Fruit fly (Drosophila melanogaster): ENCODE data around the gene shep.

Gene shep

dm6 chr3L:5277942-5278341 is at the start of gene shep:
Gene shep (minus strand): TSS chr3L:5277944.
- TF ChIP-seq GATAd (GFP tag; optimal IDR thresholded peaks at IDR 0.05), result no peak
- TF ChIP-seq N (GFP tag; optimal IDR thresholded peaks at IDR 0.05), result no peak
- TF ChIP-seq ey (GFP tag; optimal IDR thresholded peaks at IDR 0.05), result peak; percentile 89
- TF ChIP-seq CG32264 (GFP tag; optimal IDR thresholded peaks at IDR 0.05), result peak; percentile 80
- TF ChIP-seq br (GFP tag; optimal IDR thresholded peaks at IDR 0.05), result peak; percentile 91
- TF ChIP-seq lola (GFP tag; optimal IDR thresholded peaks at IDR 0.05), result no peak
- peak; percentile 49 for TF ChIP-seq dsf (GFP tag; optimal IDR thresholded peaks at IDR 0.05; ENCODE audit: borderline replicate concordance)
- TF ChIP-seq CG9705 (GFP tag; optimal IDR thresholded peaks at IDR 0.05), result peak; percentile 89
- TF ChIP-seq brk (GFP tag; optimal IDR thresholded peaks at IDR 0.05), result peak; percentile 90
- no peak for TF ChIP-seq jim (GFP tag; optimal IDR thresholded peaks at IDR 0.05)
- peak; percentile 73 for TF ChIP-seq sv (GFP tag; optimal IDR thresholded peaks at IDR 0.05)
- TF ChIP-seq Mio (GFP tag; optimal IDR thresholded peaks at IDR 0.05), result peak; percentile 13
- peak; percentile 57 for TF ChIP-seq Dif (GFP tag; optimal IDR thresholded peaks at IDR 0.05; ENCODE audit: partially characterized antibody)
- TF ChIP-seq Myc (optimal IDR thresholded peaks at IDR 0.05), result no peak
- TF ChIP-seq Abd-B (GFP tag; optimal IDR thresholded peaks at IDR 0.05), result no peak
- no peak for TF ChIP-seq Hr78 (GFP tag; optimal IDR thresholded peaks at IDR 0.05)
- peak; percentile 52 for TF ChIP-seq CrebA (GFP tag; optimal IDR thresholded peaks at IDR 0.05; ENCODE audit: borderline replicate concordance)
- TF ChIP-seq Sp1 (GFP tag; optimal IDR thresholded peaks at IDR 0.05), result peak; percentile 92
- peak; percentile 92 for TF ChIP-seq OdsH (GFP tag; optimal IDR thresholded peaks at IDR 0.05)
- TF ChIP-seq psq (GFP tag; optimal IDR thresholded peaks at IDR 0.05), result peak; percentile 81
- peak; percentile 94 for TF ChIP-seq rgr (GFP tag; optimal IDR thresholded peaks at IDR 0.05)
- TF ChIP-seq tai (GFP tag; optimal IDR thresholded peaks at IDR 0.05), result peak; percentile 64
- TF ChIP-seq Hr83 (GFP tag; optimal IDR thresholded peaks at IDR 0.05; ENCODE audit: poor library complexity, severe bottlenecking), result peak; percentile 13
- peak; percentile 32 to 94 for TF ChIP-seq foxo (GFP tag; optimal IDR thresholded peaks at IDR 0.05)
- peak; percentile 91 for TF ChIP-seq woc (GFP tag; optimal IDR thresholded peaks at IDR 0.05)
- peak; percentile 87 for TF ChIP-seq dmrt93B (GFP tag; optimal IDR thresholded peaks at IDR 0.05)
- TF ChIP-seq h (GFP tag; optimal IDR thresholded peaks at IDR 0.05), result peak; percentile 93
- TF ChIP-seq Dfd (GFP tag; optimal IDR thresholded peaks at IDR 0.05), result no peak
- TF ChIP-seq dl (GFP tag; optimal IDR thresholded peaks at IDR 0.05; ENCODE audit: insufficient read depth in 1 of 2, partially characterized antibody in 2 of 2), result peak in 1 of 2 experiments; percentile 18
- TF ChIP-seq HLH106 (tag; optimal IDR thresholded peaks at IDR 0.05), result peak; percentile 93
- TF ChIP-seq fru (GFP tag; optimal IDR thresholded peaks at IDR 0.05), result peak; percentile 93
- no peak for TF ChIP-seq Vsx2 (GFP tag; optimal IDR thresholded peaks at IDR 0.05; ENCODE audit: partially characterized antibody)
- no peak for TF ChIP-seq usp (GFP tag; optimal IDR thresholded peaks at IDR 0.05)
- TF ChIP-seq pan (optimal IDR thresholded peaks at IDR 0.05), result no peak
- TF ChIP-seq Rel (GFP tag; optimal IDR thresholded peaks at IDR 0.05), result peak; percentile 46
- peak; percentile 66 for TF ChIP-seq Rel (tag; optimal IDR thresholded peaks at IDR 0.05)
- peak; percentile 39 for TF ChIP-seq Jra (GFP tag; optimal IDR thresholded peaks at IDR 0.05)
- peak; percentile 82 for TF ChIP-seq Hnf4 (GFP tag; optimal IDR thresholded peaks at IDR 0.05)
- TF ChIP-seq sage (GFP tag; optimal IDR thresholded peaks at IDR 0.05), result peak; percentile 91

- TF ChIP-seq woc (GFP tag; optimal IDR thresholded peaks at IDR 0.05), result no peak
- no peak for TF ChIP-seq Vsx2 (GFP tag; optimal IDR thresholded peaks at IDR 0.05; ENCODE audit: partially characterized antibody)
- no peak for TF ChIP-seq foxo (GFP tag; optimal IDR thresholded peaks at IDR 0.05)
- no peak for TF ChIP-seq ey (GFP tag; optimal IDR thresholded peaks at IDR 0.05)
- no peak for TF ChIP-seq br (GFP tag; optimal IDR thresholded peaks at IDR 0.05)
- no peak for TF ChIP-seq Rel (GFP tag; optimal IDR thresholded peaks at IDR 0.05)
- TF ChIP-seq Rel (tag; optimal IDR thresholded peaks at IDR 0.05), result no peak
- no peak for TF ChIP-seq Dif (GFP tag; optimal IDR thresholded peaks at IDR 0.05; ENCODE audit: partially characterized antibody)
- no peak for TF ChIP-seq tai (GFP tag; optimal IDR thresholded peaks at IDR 0.05)
Measured at dm6 chr3L:5297237-5297636, 19.5 kb upstream of the shep start.

dm6 chr3L:5288118-5288517 is 10.4 kb upstream of the shep start:
- peak; percentile 0 for TF ChIP-seq brk (GFP tag; optimal IDR thresholded peaks at IDR 0.05)
- peak; percentile 16 for TF ChIP-seq Hnf4 (GFP tag; optimal IDR thresholded peaks at IDR 0.05)
- peak; percentile 40 for TF ChIP-seq rgr (GFP tag; optimal IDR thresholded peaks at IDR 0.05)
- TF ChIP-seq sv (GFP tag; optimal IDR thresholded peaks at IDR 0.05), result peak; percentile 33
- TF ChIP-seq Rel (GFP tag; optimal IDR thresholded peaks at IDR 0.05), result no peak
- TF ChIP-seq Rel (tag; optimal IDR thresholded peaks at IDR 0.05), result no peak
- peak; percentile 37 for TF ChIP-seq psq (GFP tag; optimal IDR thresholded peaks at IDR 0.05)
- TF ChIP-seq CG9705 (GFP tag; optimal IDR thresholded peaks at IDR 0.05), result peak; percentile 35
- TF ChIP-seq h (GFP tag; optimal IDR thresholded peaks at IDR 0.05), result peak; percentile 56
- peak; percentile 61 for TF ChIP-seq dmrt93B (GFP tag; optimal IDR thresholded peaks at IDR 0.05)
- no peak for TF ChIP-seq fru (GFP tag; optimal IDR thresholded peaks at IDR 0.05)
- peak; percentile 66 for TF ChIP-seq sage (GFP tag; optimal IDR thresholded peaks at IDR 0.05)
- TF ChIP-seq Hr78 (GFP tag; optimal IDR thresholded peaks at IDR 0.05), result no peak
- TF ChIP-seq OdsH (GFP tag; optimal IDR thresholded peaks at IDR 0.05), result peak; percentile 44
- TF ChIP-seq foxo (GFP tag; optimal IDR thresholded peaks at IDR 0.05), result peak in 1 of 2 experiments; percentile 44
- TF ChIP-seq lola (GFP tag; optimal IDR thresholded peaks at IDR 0.05), result no peak
- TF ChIP-seq HLH106 (tag; optimal IDR thresholded peaks at IDR 0.05), result peak; percentile 34
- TF ChIP-seq ey (GFP tag; optimal IDR thresholded peaks at IDR 0.05), result no peak
- TF ChIP-seq Vsx2 (GFP tag; optimal IDR thresholded peaks at IDR 0.05; ENCODE audit: partially characterized antibody), result no peak
